Worm (Caenorhabditis elegans) whole organism, mixed stage, embryonic: ENCODE measurements around the gene F31B9.7.

ENCODE experiments used
- M03D4.4 ChIP-seq: sonication (generic microtip); optimal IDR thresholded peaks from 2 replicates; lab custom pipeline; 2017; ENCODE audit warnings: mild to moderate bottlenecking, missing genetic modification characterization, missing compliant biosample characterization
- bed-3 ChIP-seq: fragments of 200-800 bp; sonication (Bioruptor generic); optimal IDR thresholded peaks from 3 replicates; lab custom pipeline; 2018; ENCODE audit warnings: mild to moderate bottlenecking, missing genetic modification characterization, moderate library complexity, missing compliant biosample characterization
- blmp-1 ChIP-seq: fragments of 150-350 bp; optimal IDR thresholded peaks from 2 replicates; lab custom pipeline; 2014; ENCODE audit warnings: missing biosample characterization, missing genetic modification characterization
- ceh-39 ChIP-seq: fragments of 150-350 bp; optimal IDR thresholded peaks from 2 replicates; lab custom pipeline; 2014; ENCODE audit warnings: missing biosample characterization, missing genetic modification characterization
- ceh-43 ChIP-seq: fragments of 200-800 bp; sonication (Bioruptor generic); optimal IDR thresholded peaks from 2 replicates; lab custom pipeline; 2018; ENCODE audit warnings: mild to moderate bottlenecking, missing genetic modification characterization, moderate library complexity, missing compliant biosample characterization
- cnd-1 ChIP-seq: fragments of 200-800 bp; sonication (Bioruptor generic); optimal IDR thresholded peaks from 2 replicates; lab custom pipeline; 2018; ENCODE audit warnings: mild to moderate bottlenecking, missing genetic modification characterization, missing compliant biosample characterization
- drap-1 ChIP-seq: fragments of 200-800 bp; sonication (Bioruptor generic); optimal IDR thresholded peaks from 3 replicates; lab custom pipeline; 2018; ENCODE audit warnings: mild to moderate bottlenecking, missing genetic modification characterization, missing compliant biosample characterization
- elt-1 ChIP-seq: sonication (generic microtip); optimal IDR thresholded peaks from 2 replicates; lab custom pipeline; 2017; ENCODE audit warnings: missing genetic modification characterization, mild to moderate bottlenecking, missing compliant biosample characterization, antibody characterized with exemption, moderate library complexity, borderline replicate concordance; ENCODE audit not compliant: insufficient read depth
- elt-3 ChIP-seq: fragments of 150-350 bp; optimal IDR thresholded peaks from 2 replicates; lab custom pipeline; 2014; ENCODE audit warnings: missing biosample characterization, missing genetic modification characterization
- ham-2 ChIP-seq: fragments of 200-800 bp; sonication (Bioruptor generic); optimal IDR thresholded peaks from 2 replicates; lab custom pipeline; 2018; ENCODE audit warnings: mild to moderate bottlenecking, missing genetic modification characterization, missing compliant biosample characterization
- hlh-1 ChIP-seq: fragments of 150-350 bp; optimal IDR thresholded peaks from 2 replicates; lab custom pipeline; 2014; ENCODE audit warnings: missing biosample characterization, missing genetic modification reagents, missing genetic modification characterization
- lin-13 ChIP-seq: fragments of 150-350 bp; optimal IDR thresholded peaks from 2 replicates; lab custom pipeline; 2014; ENCODE audit warnings: missing biosample characterization, missing genetic modification characterization
- lin-32 ChIP-seq: fragments of 200-800 bp; sonication (Bioruptor generic); optimal IDR thresholded peaks from 2 replicates; lab custom pipeline; 2018; ENCODE audit warnings: mild to moderate bottlenecking, missing genetic modification characterization, missing compliant biosample characterization
- lsy-2 ChIP-seq: fragments of 150-350 bp; optimal IDR thresholded peaks from 2 replicates; lab custom pipeline; 2014; ENCODE audit warnings: missing biosample characterization, missing genetic modification characterization
- mab-5 ChIP-seq: fragments of 150-350 bp; optimal IDR thresholded peaks from 2 replicates; lab custom pipeline; 2014; ENCODE audit warnings: missing biosample characterization, missing genetic modification characterization
- mep-1 ChIP-seq: fragments of 150-350 bp; optimal IDR thresholded peaks from 2 replicates; lab custom pipeline; 2017; ENCODE audit warnings: missing biosample characterization, missing genetic modification reagents, missing genetic modification characterization, inconsistent platforms
- mls-2 ChIP-seq: sonication (generic microtip); optimal IDR thresholded peaks from 2 replicates; lab custom pipeline; 2016; ENCODE audit warnings: mild to moderate bottlenecking, missing genetic modification characterization, moderate library complexity, missing compliant biosample characterization
- nhr-12 ChIP-seq: fragments of 150-350 bp; optimal IDR thresholded peaks from 2 replicates; lab custom pipeline; 2014; ENCODE audit warnings: missing biosample characterization, missing genetic modification characterization
- nhr-2 ChIP-seq: fragments of 150-350 bp; optimal IDR thresholded peaks from 2 replicates; lab custom pipeline; 2014; ENCODE audit warnings: missing biosample characterization, missing genetic modification characterization
- nhr-237 ChIP-seq: fragments of 150-350 bp; optimal IDR thresholded peaks from 2 replicates; lab custom pipeline; 2014; ENCODE audit warnings: missing biosample characterization, missing genetic modification characterization
- nhr-28 ChIP-seq: fragments of 150-350 bp; optimal IDR thresholded peaks from 2 replicates; lab custom pipeline; 2014; ENCODE audit warnings: missing biosample characterization, missing genetic modification characterization
- nhr-76 ChIP-seq: sonication (generic microtip); optimal IDR thresholded peaks from 2 replicates; lab custom pipeline; 2017; ENCODE audit warnings: missing biosample characterization, missing genetic modification characterization
- sem-2 ChIP-seq: fragments of 200-800 bp; sonication (Bioruptor generic); optimal IDR thresholded peaks from 2 replicates; lab custom pipeline; 2018; ENCODE audit warnings: mild to moderate bottlenecking, missing genetic modification characterization, missing compliant biosample characterization
- sptf-1 ChIP-seq: sonication (generic microtip); optimal IDR thresholded peaks from 2 replicates; lab custom pipeline; 2017; ENCODE audit warnings: mild to moderate bottlenecking, missing genetic modification characterization, moderate library complexity, missing compliant biosample characterization
- tbx-8 ChIP-seq: fragments of 200-800 bp; sonication (Bioruptor generic); optimal IDR thresholded peaks from 2 replicates; lab custom pipeline; 2018; ENCODE audit warnings: mild to moderate bottlenecking, missing genetic modification characterization, moderate library complexity, missing compliant biosample characterization
- zip-8 ChIP-seq: fragments of 150-350 bp; optimal IDR thresholded peaks from 2 replicates; lab custom pipeline; 2014; ENCODE audit warnings: missing biosample characterization, missing genetic modification characterization

The F31B9.7 gene

ce11 chrX:15939759-15940334, 20.4 kb downstream of the F31B9.7 start:
- TF ChIP-seq elt-1 (tag; lab: Kevin White, UChicago) (no peak), nhr-76 (tag; lab: Kevin White, UChicago) (no peak)

ce11 chrX:15943709-15944108, 24.2 kb downstream of the F31B9.7 start, which contains the start of gene mec-5:
Gene mec-5, plus strand, starts transcription at chrX:15944009.
- no peak for TF ChIP-seq bed-3 (GFP tag; lab: Kevin White, UChicago)

- TF ChIP-seq bed-3 (GFP tag; lab: Kevin White, UChicago) (no peak), nhr-237 (tag; lab: Kevin White, UChicago) (no peak), nhr-2 (tag; lab: Kevin White, UChicago) (no peak)
These were observed 24.7 kb downstream of the F31B9.7 start for ce11 chrX:15944198-15944597.

- TF ChIP-seq sptf-1 (tag; lab: Kevin White, UChicago) (no peak), mab-5 (tag; lab: Kevin White, UChicago) (no peak), ham-2 (no peak), lsy-2 (tag; lab: Kevin White, UChicago) (no peak), nhr-28 (tag; lab: Kevin White, UChicago) (no peak), lin-13 (no peak), nhr-12 (tag; lab: Kevin White, UChicago) (no peak)
- TF ChIP-seq, all 35 proteins: peak for 0
These were observed 26.3 kb downstream of the F31B9.7 start for ce11 chrX:15945806-15946205.

ce11 chrX:15951194-15951593, 31.7 kb downstream of the F31B9.7 start, which contains the start of gene col-186:
Gene col-186, plus strand, starts transcription at chrX:15951494.
- TF ChIP-seq elt-1 (tag; lab: Kevin White, UChicago) (no peak), sem-2 (GFP tag; lab: Kevin White, UChicago) (no peak), nhr-12 (tag; lab: Kevin White, UChicago) (no peak), zip-8 (no peak), nhr-76 (tag; lab: Kevin White, UChicago) (no peak), elt-3 (tag; lab: Kevin White, UChicago) (no peak), lin-32 (GFP tag; lab: Kevin White, UChicago) (no peak), ceh-43 (GFP tag; lab: Kevin White, UChicago) (no peak), mep-1 (tag; lab: Kevin White, UChicago) (no peak), hlh-1 (tag; lab: Kevin White, UChicago) (no peak), nhr-237 (tag; lab: Kevin White, UChicago) (no peak), ham-2 (no peak)

ce11 chrX:15953086-15953485, 33.6 kb downstream of the F31B9.7 start:
- TF ChIP-seq elt-1 (tag; lab: Kevin White, UChicago), result no peak
- TF ChIP-seq ham-2, result no peak
- TF ChIP-seq nhr-2 (tag; lab: Kevin White, UChicago), result no peak

- no peak for TF ChIP-seq sem-2 (GFP tag; lab: Kevin White, UChicago)
- TF ChIP-seq sptf-1 (tag; lab: Kevin White, UChicago), result no peak
- TF ChIP-seq drap-1, result no peak
- TF ChIP-seq M03D4.4 (tag; lab: Kevin White, UChicago), result no peak
- TF ChIP-seq cnd-1, result no peak
- TF ChIP-seq blmp-1, result no peak
- TF ChIP-seq ceh-43 (GFP tag; lab: Kevin White, UChicago), result no peak
- TF ChIP-seq nhr-76 (tag; lab: Kevin White, UChicago), result no peak
These were observed 34.1 kb downstream of the F31B9.7 start for ce11 chrX:15953611-15954010.

- TF ChIP-seq mls-2 (no peak), drap-1 (no peak), tbx-8 (GFP tag; lab: Kevin White, UChicago) (no peak), nhr-28 (tag; lab: Kevin White, UChicago) (no peak), hlh-1 (tag; lab: Kevin White, UChicago) (no peak), sem-2 (GFP tag; lab: Kevin White, UChicago) (no peak), ham-2 (no peak), elt-3 (tag; lab: Kevin White, UChicago) (no peak), ceh-39 (no peak), cnd-1 (no peak), lin-32 (GFP tag; lab: Kevin White, UChicago) (no peak), nhr-237 (tag; lab: Kevin White, UChicago) (no peak), zip-8 (no peak), nhr-76 (tag; lab: Kevin White, UChicago) (no peak), mab-5 (tag; lab: Kevin White, UChicago) (no peak)
These were observed 39.3 kb downstream of the F31B9.7 start, which contains the start of gene C09G1.5 for ce11 chrX:15958767-15959166. Gene C09G1.5, plus strand, starts transcription at chrX:15959067.
